Worm (Caenorhabditis elegans): ENCODE measurements around the gene kdin-1.

kdin-1 gene

DNA sequence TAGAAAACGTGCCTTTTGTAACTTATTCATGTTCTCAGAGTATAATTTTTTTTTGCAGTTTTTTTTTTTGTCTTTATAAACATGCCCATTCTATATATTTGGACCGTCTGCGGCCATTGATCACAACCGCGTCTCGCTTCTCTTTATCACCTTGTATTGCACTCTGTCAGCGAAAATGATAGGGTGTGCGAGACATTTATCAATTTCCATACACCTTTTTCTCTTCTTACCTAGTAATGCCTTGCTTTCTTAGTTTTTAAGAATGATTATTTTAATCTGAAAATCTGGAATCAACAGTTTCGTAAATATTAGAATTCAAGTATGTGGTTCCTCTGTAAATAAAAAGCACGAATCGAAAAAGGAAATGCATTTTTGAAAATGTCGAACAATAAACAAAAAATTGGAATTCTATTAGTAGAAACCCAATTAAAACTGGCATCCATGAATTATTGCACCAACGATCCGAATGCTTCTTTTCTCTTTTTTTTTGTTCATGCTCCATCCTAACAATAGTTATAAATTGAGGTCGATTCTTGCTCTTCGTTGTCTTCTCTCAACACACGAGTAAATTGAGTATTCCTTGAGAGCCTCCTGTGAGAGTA lies 1.2 kb upstream of the kdin-1 start:
- TF ChIP-seq skn-1 (tag; optimal IDR thresholded peaks at IDR 0.05) (no peak), T26A8.4 (GFP tag; IDR thresholded peaks at IDR 0.05) (0 out of 2 replicates have a peak, but pooled peaks have one; percentile 33), dve-1 (tag; optimal IDR thresholded peaks at IDR 0.05; ENCODE audit: insufficient read depth) (peak; percentile 50), ceh-44 (GFP tag; IDR thresholded peaks at IDR 0.05) (no peak), daf-16 (GFP tag; optimal IDR thresholded peaks at IDR 0.05) (no peak), daf-16 (tag; optimal IDR thresholded peaks at IDR 0.05) (peak; percentile 74), arid-1 (GFP tag; conservative IDR thresholded peaks at IDR 0.05) (0 out of 2 replicates have a peak, but pooled peaks have one; percentile 18), nhr-41 (GFP tag; IDR thresholded peaks at IDR 0.05) (0 out of 2 replicates have a peak, but pooled peaks have one; percentile 27), hlh-11 (tag; optimal IDR thresholded peaks at IDR 0.05) (peak; percentile 22), pqm-1 (tag; optimal IDR thresholded peaks at IDR 0.05) (peak; percentile 38), lin-38 (GFP tag; IDR thresholded peaks at IDR 0.05) (peak; percentile 14), pha-4 (GFP tag; IDR thresholded peaks at IDR 0.05) (peak; percentile 39; the same call in 1 of the 2 replicates), pha-4 (tag; optimal IDR thresholded peaks at IDR 0.05) (no peak), snpc-4 (tag; optimal IDR thresholded peaks at IDR 0.05) (no peak), dmd-6 (GFP tag; IDR thresholded peaks at IDR 0.05) (peak; percentile 32; the same call in 1 of the 2 replicates), ces-1 (GFP tag; optimal IDR thresholded peaks at IDR 0.05) (peak; percentile 11), fkh-10 (GFP tag; optimal IDR thresholded peaks at IDR 0.05) (no peak), nhr-77 (tag; optimal IDR thresholded peaks at IDR 0.05) (peak; percentile 52), nhr-28 (tag; optimal IDR thresholded peaks at IDR 0.05) (peak; percentile 51), aha-1 (tag) (peak; percentile 30)

DNA sequence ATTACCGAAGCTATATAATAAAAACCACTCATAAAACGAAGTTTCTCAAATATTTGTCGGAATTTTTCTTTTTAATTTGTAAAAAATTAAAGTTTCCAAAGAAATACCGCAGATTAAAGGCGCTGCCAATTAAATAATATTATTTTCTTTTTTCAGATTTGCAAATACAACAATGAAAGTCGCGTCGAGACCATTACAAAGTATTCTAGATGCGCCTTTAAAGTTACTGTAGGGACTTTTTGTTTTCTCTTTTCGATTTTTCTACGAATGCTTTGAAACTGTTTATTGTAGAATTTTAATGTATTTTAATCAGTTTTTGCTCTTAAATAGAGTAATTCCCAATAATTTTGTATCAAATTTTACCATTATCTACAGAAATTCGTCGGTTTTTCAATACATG lies 237 bp upstream of the kdin-1 start:
- TF ChIP-seq unc-62 (GFP tag; optimal IDR thresholded peaks at IDR 0.05 in 1 of 2) = peak in 1 of 2 experiments; percentile 43
- no peak for TF ChIP-seq unc-62 (tag; optimal IDR thresholded peaks at IDR 0.05)
- TF ChIP-seq ctbp-1 (GFP tag; IDR thresholded peaks at IDR 0.05) = no peak
- no peak for TF ChIP-seq zfp-3 (GFP tag; conservative IDR thresholded peaks at IDR 0.05)
- no peak for TF ChIP-seq T20F7.1 (GFP tag; optimal IDR thresholded peaks at IDR 0.05)

DNA sequence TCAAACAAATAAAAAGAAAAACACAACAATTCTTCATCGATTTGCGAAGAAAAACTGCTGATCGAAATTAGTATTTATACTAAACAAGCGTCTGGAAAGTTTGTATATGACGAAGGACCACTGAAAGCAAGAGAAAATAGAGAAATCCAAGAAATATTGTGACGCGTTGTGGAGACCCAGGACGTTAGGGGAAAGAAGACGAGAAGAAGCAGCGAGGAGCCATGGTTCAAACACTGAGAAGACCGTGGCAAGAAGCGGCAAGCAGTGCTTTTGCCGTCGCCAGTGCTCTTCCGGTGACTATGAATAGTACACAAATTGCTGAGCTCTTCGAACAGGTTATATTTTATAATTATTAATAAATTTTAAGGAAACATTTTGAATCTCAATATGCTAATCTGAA lies 210 bp downstream of the kdin-1 start:
- TF ChIP-seq php-3 (GFP tag; IDR thresholded peaks at IDR 0.05) (no peak), T20F7.1 (GFP tag; optimal IDR thresholded peaks at IDR 0.05) (no peak), skn-1 (tag; optimal IDR thresholded peaks at IDR 0.05) (no peak), aha-1 (tag) (peak; percentile 13), ceh-62 (tag; optimal IDR thresholded peaks at IDR 0.05) (no peak), mes-2 (tag; optimal IDR thresholded peaks at IDR 0.05; ENCODE audit: poor library complexity, severe bottlenecking) (peak; percentile 6), dmd-9 (GFP tag; IDR thresholded peaks at IDR 0.05) (no peak), sdz-12 (GFP tag; optimal IDR thresholded peaks at IDR 0.05) (no peak), Y75B8A.6 (GFP tag; IDR thresholded peaks at IDR 0.05) (no peak), mep-1 (tag; optimal IDR thresholded peaks at IDR 0.05) (no peak), ctbp-1 (GFP tag; IDR thresholded peaks at IDR 0.05) (0 out of 2 replicates have a peak, but pooled peaks have one; percentile 27), nhr-77 (tag; optimal IDR thresholded peaks at IDR 0.05) (no peak), lsy-2 (tag; optimal IDR thresholded peaks at IDR 0.05) (no peak), dmd-8 (GFP tag; IDR thresholded peaks at IDR 0.05) (no peak), hmg-1.1 (GFP tag; IDR thresholded peaks at IDR 0.05) (0 out of 2 replicates have a peak, but pooled peaks have one; percentile 9), pqm-1 (tag; optimal IDR thresholded peaks at IDR 0.05) (no peak)

DNA sequence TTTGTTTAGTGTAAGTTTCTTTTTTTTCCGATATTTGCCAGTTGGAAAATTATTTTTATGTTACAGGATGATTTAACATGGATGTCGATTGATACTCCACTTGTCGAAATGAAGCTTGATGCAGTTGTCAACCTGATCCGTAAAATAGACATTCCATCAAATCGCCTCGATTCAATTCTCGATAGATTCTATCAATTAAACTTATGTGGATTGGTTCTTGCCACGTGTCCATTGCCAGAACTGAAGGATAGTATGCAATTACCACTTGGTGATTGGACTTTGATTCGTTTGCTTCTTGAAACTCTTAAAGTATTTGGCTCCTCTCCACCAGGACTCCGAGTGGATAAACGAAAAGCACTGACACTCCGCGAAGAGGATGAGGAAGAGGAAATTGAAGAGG lies 5.9 kb downstream of the kdin-1 start:
- TF ChIP-seq unc-62 (GFP tag; optimal IDR thresholded peaks at IDR 0.05 in 1 of 2) = peak in 1 of 2 experiments; percentile 96
- TF ChIP-seq unc-62 (tag; optimal IDR thresholded peaks at IDR 0.05) = no peak
- TF ChIP-seq F26F4.8 (GFP tag; conservative IDR thresholded peaks at IDR 0.05) = no peak
